Fruit fly (Drosophila melanogaster): Measurements from ENCODE around the gene AP-2sigma.

AP-2sigma gene

DNA sequence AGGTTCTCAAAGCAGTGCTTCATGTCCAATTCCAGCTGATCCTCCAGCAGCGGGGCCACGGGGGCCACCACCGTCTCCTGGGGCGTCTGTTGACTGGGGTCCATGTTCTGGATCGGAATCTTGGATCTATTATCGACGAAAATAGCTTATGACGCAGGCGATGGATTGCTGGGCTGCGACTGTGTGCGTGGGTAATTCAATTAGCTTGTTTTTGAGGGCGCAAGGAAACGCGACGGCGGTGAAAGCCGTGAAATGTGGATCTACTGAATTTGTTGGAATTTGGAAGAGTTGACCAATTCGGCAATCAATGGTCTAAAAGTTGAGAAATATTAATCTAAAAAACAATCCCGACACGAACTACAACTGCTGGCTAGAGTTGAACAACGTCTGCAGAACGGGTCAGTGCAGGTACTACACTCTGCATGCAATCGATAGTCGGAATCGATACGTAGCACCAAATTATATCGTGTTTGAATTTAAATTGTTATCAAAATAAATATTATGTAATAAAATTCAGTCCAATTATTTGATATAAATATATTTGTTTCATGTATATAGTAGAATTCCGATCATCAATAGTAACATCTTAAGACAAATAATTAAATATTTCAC, 3.7 kb upstream of the AP-2sigma start, which contains the start of gene CG3308 (continued):
- peak; percentile 22 for TF ChIP-seq CHES-1-like (GFP tag; optimal IDR thresholded peaks at IDR 0.05)
- peak in 1 of 2 experiments; percentile 10 for TF ChIP-seq Hr51 (GFP tag; optimal IDR thresholded peaks at IDR 0.05)
- peak; percentile 79 for TF ChIP-seq CG42726 (GFP tag; IDR thresholded peaks at IDR 0.05; ENCODE audit: partially characterized antibody)
- TF ChIP-seq shn (GFP tag; optimal IDR thresholded peaks at IDR 0.05), result no peak
- TF ChIP-seq NK7.1 (GFP tag; optimal IDR thresholded peaks at IDR 0.05), result no peak
- TF ChIP-seq tx (GFP tag; optimal IDR thresholded peaks at IDR 0.05), result no peak
- no peak for TF ChIP-seq gce (GFP tag; IDR thresholded peaks at IDR 0.05)
- TF ChIP-seq oc (tag; optimal IDR thresholded peaks at IDR 0.05), result no peak
- no peak for TF ChIP-seq Aef1 (GFP tag; IDR thresholded peaks at IDR 0.05)
- TF ChIP-seq scrt (GFP tag; optimal IDR thresholded peaks at IDR 0.05), result no peak
- TF ChIP-seq gsb (GFP tag; IDR thresholded peaks at IDR 0.05), result no peak
- TF ChIP-seq Hr78 (GFP tag; optimal IDR thresholded peaks at IDR 0.05), result no peak
- TF ChIP-seq CG11398 (GFP tag; optimal IDR thresholded peaks at IDR 0.05), result no peak
- TF ChIP-seq CG14860 (GFP tag; IDR thresholded peaks at IDR 0.05; ENCODE audit: partially characterized antibody), result peak; percentile 75
- peak; percentile 7 for TF ChIP-seq CG18011 (GFP tag; optimal IDR thresholded peaks at IDR 0.05)
- TF ChIP-seq CG17186 (GFP tag; optimal IDR thresholded peaks at IDR 0.05), result peak; percentile 66
- peak; percentile 73 for TF ChIP-seq sna (GFP tag; IDR thresholded peaks at IDR 0.05; ENCODE audit: partially characterized antibody)
- TF ChIP-seq Opbp (GFP tag; IDR thresholded peaks at IDR 0.05; ENCODE audit: partially characterized antibody), result peak; percentile 89
- TF ChIP-seq unc-4 (GFP tag; IDR thresholded peaks at IDR 0.05; ENCODE audit: partially characterized antibody), result peak; percentile 85
- TF ChIP-seq unpg (GFP tag; optimal IDR thresholded peaks at IDR 0.05), result peak; percentile 12
- TF ChIP-seq psq (GFP tag; optimal IDR thresholded peaks at IDR 0.05), result no peak
- TF ChIP-seq CG17359 (tag; optimal IDR thresholded peaks at IDR 0.05), result peak; percentile 33
- TF ChIP-seq wor (GFP tag; IDR thresholded peaks at IDR 0.05), result no peak
- TF ChIP-seq sens-2 (GFP tag; IDR thresholded peaks at IDR 0.05), result no peak
- no peak for TF ChIP-seq Lpt (GFP tag; optimal IDR thresholded peaks at IDR 0.05)
- no peak for TF ChIP-seq CG18619 (GFP tag; optimal IDR thresholded peaks at IDR 0.05)
- TF ChIP-seq inv (GFP tag; IDR thresholded peaks at IDR 0.05; ENCODE audit: partially characterized antibody), result peak; percentile 70
- TF ChIP-seq CG12155 (GFP tag; optimal IDR thresholded peaks at IDR 0.05), result peak; percentile 40
- peak; percentile 56 for TF ChIP-seq Fer1 (GFP tag; optimal IDR thresholded peaks at IDR 0.05)
- no peak for TF ChIP-seq grau (tag; optimal IDR thresholded peaks at IDR 0.05)
- TF ChIP-seq Ravus (GFP tag; IDR thresholded peaks at IDR 0.05), result no peak
- TF ChIP-seq HLH4C (GFP tag; IDR thresholded peaks at IDR 0.05; ENCODE audit: partially characterized antibody), result peak; percentile 80
- no peak for TF ChIP-seq pita (GFP tag; optimal IDR thresholded peaks at IDR 0.05)
- peak; percentile 47 for TF ChIP-seq CG7987 (GFP tag; optimal IDR thresholded peaks at IDR 0.05)
- TF ChIP-seq Hmr (GFP tag; optimal IDR thresholded peaks at IDR 0.05), result peak; percentile 60
- TF ChIP-seq lmd (GFP tag; IDR thresholded peaks at IDR 0.05), result no peak; the same call in 1 of the 2 replicates
- no peak for TF ChIP-seq jing (GFP tag; optimal IDR thresholded peaks at IDR 0.05)
- no peak for TF ChIP-seq bab2 (GFP tag; optimal IDR thresholded peaks at IDR 0.05)
- peak; percentile 54 for TF ChIP-seq MBD-R2 (GFP tag; IDR thresholded peaks at IDR 0.05)
- TF ChIP-seq Xbp1 (GFP tag; optimal IDR thresholded peaks at IDR 0.05), result peak; percentile 56
- peak; percentile 65 for TF ChIP-seq gro (GFP tag; optimal IDR thresholded peaks at IDR 0.05)
- TF ChIP-seq az2 (GFP tag; optimal IDR thresholded peaks at IDR 0.05), result peak; percentile 35
- peak; percentile 68 for TF ChIP-seq hb (GFP tag; IDR thresholded peaks at IDR 0.05; ENCODE audit: partially characterized antibody)
- peak in 1 of 2 experiments; percentile 31 for TF ChIP-seq crp (GFP tag; optimal IDR thresholded peaks at IDR 0.05)
- no peak for TF ChIP-seq CG8924 (tag; optimal IDR thresholded peaks at IDR 0.05)
- TF ChIP-seq MESR4 (GFP tag; optimal IDR thresholded peaks at IDR 0.05), result peak; percentile 76
- TF ChIP-seq BEAF-32 (GFP tag; optimal IDR thresholded peaks at IDR 0.05), result peak; percentile 87
- no peak for TF ChIP-seq fru (optimal IDR thresholded peaks at IDR 0.05)
- TF ChIP-seq esg (GFP tag; conservative IDR thresholded peaks at IDR 0.05), result no peak
